Worm (Caenorhabditis elegans): Measurements from ENCODE around the gene C23H5.8.

ce11 chrIV:2137478-2137877 is 24.3 kb upstream of the C23H5.8 start:
- no peak for TF ChIP-seq sea-1 (GFP tag; conservative IDR thresholded peaks at IDR 0.05)
- TF ChIP-seq ama-1 (optimal IDR thresholded peaks at IDR 0.05): no peak
- no peak for TF ChIP-seq flt-1 (GFP tag; IDR thresholded peaks at IDR 0.05)
- no peak for TF ChIP-seq tbx-37 (GFP tag; conservative IDR thresholded peaks at IDR 0.05)
- TF ChIP-seq F13C5.2 (tag; optimal IDR thresholded peaks at IDR 0.05): no peak

All from whole organism, early embryonic.